Fruit fly (Drosophila melanogaster) whole organism, embryonic: ENCODE measurements around the gene Atg14.

ENCODE experiments used
- Atf6 ChIP-seq: fragments of 200-800 bp; sonication (Bioruptor generic); IDR thresholded peaks from 2 replicates; pipeline ENCODE4 v1.3.6; 2022; ENCODE audit warnings: missing biosample characterization, missing genetic modification characterization
- CG12104 ChIP-seq: fragments of 200-800 bp; sonication (Bioruptor generic); optimal IDR thresholded peaks from 3 replicates; lab custom pipeline; 2016; ENCODE audit warnings: missing biosample characterization, missing genetic modification characterization
- CG12942 ChIP-seq: fragments of 200-800 bp; sonication (Bioruptor generic); optimal IDR thresholded peaks from 3 replicates; lab custom pipeline; 2016; ENCODE audit warnings: missing biosample characterization, missing genetic modification characterization
- CG14441 ChIP-seq: fragments of 200-800 bp; sonication (Bioruptor generic); IDR thresholded peaks from 2 replicates; pipeline ENCODE4 v1.3.6; 2022; ENCODE audit warnings: missing biosample characterization, missing genetic modification characterization
- CG16813 ChIP-seq: fragments of 200-800 bp; sonication (Bioruptor generic); IDR thresholded peaks from 3 replicates; pipeline ENCODE4 v1.3.6; 2022; ENCODE audit warnings: missing biosample characterization, missing genetic modification characterization; ENCODE audit not compliant: partially characterized antibody
- CG1792 ChIP-seq: fragments of 200-800 bp; sonication (Bioruptor generic); optimal IDR thresholded peaks from 2 replicates; lab custom pipeline; 2016; ENCODE audit warnings: missing biosample characterization, missing genetic modification characterization
- CG2120 ChIP-seq: fragments of 200-800 bp; sonication (Bioruptor generic); optimal IDR thresholded peaks from 3 replicates; lab custom pipeline; 2016; ENCODE audit warnings: missing biosample characterization, missing genetic modification characterization
- CG3407 ChIP-seq: fragments of 200-800 bp; sonication (Bioruptor generic); optimal IDR thresholded peaks from 2 replicates; lab custom pipeline; 2018; ENCODE audit warnings: missing biosample characterization, mild to moderate bottlenecking, missing genetic modification characterization
- CG3726 ChIP-seq: fragments of 200-800 bp; sonication (Bioruptor generic); IDR thresholded peaks from 3 replicates; pipeline ENCODE4, ENCODE4 v1.3.6; 2022; ENCODE audit warnings: missing biosample characterization, missing genetic modification characterization
- CG43689 ChIP-seq: fragments of 200-800 bp; sonication (Bioruptor generic); IDR thresholded peaks from 2 replicates; pipeline ENCODE4 v1.3.6; 2022; ENCODE audit warnings: missing biosample characterization, missing genetic modification characterization
- CG4820 ChIP-seq: fragments of 200-800 bp; sonication (Bioruptor generic); optimal IDR thresholded peaks from 3 replicates; lab custom pipeline; 2016; ENCODE audit warnings: missing biosample characterization, missing genetic modification characterization
- CG6175 ChIP-seq: fragments of 200-800 bp; sonication (Bioruptor generic); IDR thresholded peaks from 3 replicates; pipeline ENCODE4 v1.3.6; 2022; ENCODE audit warnings: missing biosample characterization, missing genetic modification characterization
- CG8388 ChIP-seq: fragments of 200-800 bp; sonication (Bioruptor generic); optimal IDR thresholded peaks from 2 replicates; lab custom pipeline; 2019; ENCODE audit warnings: missing biosample characterization, mild to moderate bottlenecking, missing genetic modification characterization, moderate library complexity
- CkIIα-i1 ChIP-seq: fragments of 200-800 bp; sonication (Bioruptor generic); IDR thresholded peaks from 2 replicates; pipeline ENCODE4 v1.3.6; 2022; ENCODE audit warnings: missing biosample characterization, missing genetic modification characterization
- Dad ChIP-seq: fragments of 200-800 bp; sonication (Bioruptor generic); optimal IDR thresholded peaks from 3 replicates; lab custom pipeline; 2016; ENCODE audit warnings: missing biosample characterization, missing genetic modification characterization
- Dbx ChIP-seq: fragments of 200-800 bp; sonication (Bioruptor generic); IDR thresholded peaks from 3 replicates; pipeline ENCODE4 v1.3.6; 2022; ENCODE audit warnings: missing biosample characterization, missing genetic modification characterization
- E2f1 ChIP-seq: fragments of 200-800 bp; sonication (Bioruptor generic); IDR thresholded peaks from 2 replicates; pipeline ENCODE4 v1.3.6; 2022; ENCODE audit warnings: missing biosample characterization, missing genetic modification characterization
- Fer1 ChIP-seq: fragments of 200-800 bp; sonication (Bioruptor generic); optimal IDR thresholded peaks from 2 replicates; lab custom pipeline; 2017; ENCODE audit warnings: missing biosample characterization, mild to moderate bottlenecking, missing genetic modification characterization
- H2.0 ChIP-seq: fragments of 200-800 bp; sonication (Bioruptor generic); IDR thresholded peaks from 2 replicates; pipeline ENCODE4 v1.3.6; 2022; ENCODE audit warnings: missing biosample characterization, missing genetic modification characterization
- HLH3B ChIP-seq: fragments of 200-800 bp; sonication (Bioruptor generic); IDR thresholded peaks from 2 replicates; pipeline ENCODE4 v1.3.6; 2022; ENCODE audit warnings: missing biosample characterization, missing genetic modification characterization
- Hand ChIP-seq: fragments of 200-800 bp; sonication (Bioruptor generic); optimal IDR thresholded peaks from 2 replicates; lab custom pipeline; 2017; ENCODE audit warnings: mild to moderate bottlenecking, missing biosample characterization, missing genetic modification reagents, missing genetic modification characterization
- HmgZ ChIP-seq: fragments of 200-800 bp; sonication (Bioruptor generic); optimal IDR thresholded peaks from 2 replicates; lab custom pipeline; 2018; ENCODE audit warnings: missing biosample characterization, mild to moderate bottlenecking, missing genetic modification characterization
- Hr39 ChIP-seq: fragments of >200 bp; optimal IDR thresholded peaks from 2 replicates; lab custom pipeline; 2017
- NC2β ChIP-seq: fragments of 200-800 bp; sonication (Bioruptor generic); optimal IDR thresholded peaks from 2 replicates; lab custom pipeline; 2016; ENCODE audit warnings: missing biosample characterization, missing genetic modification characterization
- Nf-YC ChIP-seq: fragments of 200-800 bp; optimal IDR thresholded peaks from 3 replicates; lab custom pipeline; 2019; ENCODE audit warnings: missing biosample characterization, mild to moderate bottlenecking, missing genetic modification characterization, moderate library complexity
- Rx ChIP-seq: fragments of 200-800 bp; sonication (Bioruptor generic); IDR thresholded peaks from 2 replicates; pipeline ENCODE4 v1.3.6; 2022; ENCODE audit warnings: missing biosample characterization, missing genetic modification characterization
- ash1 ChIP-seq: fragments of 200-800 bp; sonication (Bioruptor generic); optimal IDR thresholded peaks from 2 replicates; lab custom pipeline; 2018; ENCODE audit warnings: missing biosample characterization, mild to moderate bottlenecking, missing genetic modification characterization
- chinmo ChIP-seq: fragments of 200-800 bp; sonication (Bioruptor generic); IDR thresholded peaks from 4 replicates; pipeline ENCODE4 v1.3.6; 2022; ENCODE audit warnings: missing biosample characterization, missing genetic modification characterization; ENCODE audit not compliant: partially characterized antibody
- chm ChIP-seq: fragments of 200-800 bp; sonication (Bioruptor generic); IDR thresholded peaks from 2 replicates; pipeline ENCODE4 v1.3.6; 2022; ENCODE audit warnings: missing biosample characterization, missing genetic modification characterization
- corto ChIP-seq: fragments of 200-800 bp; sonication (Bioruptor generic); optimal IDR thresholded peaks from 2 replicates; lab custom pipeline; 2016; ENCODE audit warnings: missing biosample characterization, mild to moderate bottlenecking, missing genetic modification characterization, moderate library complexity
- crol ChIP-seq: fragments of 200-800 bp; sonication (Bioruptor generic); IDR thresholded peaks from 2 replicates; pipeline ENCODE4 v1.3.6; 2022; ENCODE audit warnings: missing biosample characterization, missing genetic modification characterization
- da ChIP-seq: fragments of 200-800 bp; sonication (Bioruptor generic); optimal IDR thresholded peaks from 2 replicates; lab custom pipeline; 2016; ENCODE audit warnings: missing biosample characterization, missing genetic modification characterization
- fru ChIP-seq: fragments of >200 bp; optimal IDR thresholded peaks from 2 replicates; lab custom pipeline; 2017
- gro ChIP-seq: fragments of 200-800 bp; sonication (Bioruptor generic); optimal IDR thresholded peaks from 2 replicates; lab custom pipeline; 2016; ENCODE audit warnings: missing biosample characterization, missing genetic modification characterization
- lmd ChIP-seq: fragments of 200-800 bp; sonication (Bioruptor generic); IDR thresholded peaks from 2 replicates; pipeline ENCODE4 v1.3.6; 2022; ENCODE audit warnings: missing biosample characterization, missing genetic modification characterization
- mam ChIP-seq: fragments of 200-800 bp; sonication (Bioruptor generic); optimal IDR thresholded peaks from 3 replicates; lab custom pipeline; 2016; ENCODE audit warnings: missing biosample characterization, missing genetic modification characterization
- nmo ChIP-seq: fragments of 200-800 bp; sonication (Bioruptor generic); optimal IDR thresholded peaks from 2 replicates; lab custom pipeline; 2018; ENCODE audit warnings: missing biosample characterization, mild to moderate bottlenecking, missing genetic modification characterization, moderate library complexity
- nom ChIP-seq: fragments of 200-800 bp; sonication (Bioruptor generic); optimal IDR thresholded peaks from 2 replicates; lab custom pipeline; 2017; ENCODE audit warnings: missing biosample characterization, missing genetic modification characterization, mild to moderate bottlenecking, moderate library complexity, missing genetic modification reagents
- peb ChIP-seq: fragments of 200-800 bp; sonication (Bioruptor generic); IDR thresholded peaks from 2 replicates; pipeline ENCODE4 v1.3.6; 2022; ENCODE audit warnings: missing biosample characterization, missing genetic modification characterization
- ranshi ChIP-seq: fragments of 200-800 bp; sonication (Bioruptor generic); IDR thresholded peaks from 2 replicates; pipeline ENCODE4 v1.3.6; 2022; ENCODE audit warnings: missing biosample characterization, missing genetic modification characterization
- rib ChIP-seq: fragments of 200-800 bp; sonication (Bioruptor generic); IDR thresholded peaks from 2 replicates; pipeline ENCODE4 v1.3.6; 2022; ENCODE audit warnings: missing biosample characterization, missing genetic modification characterization
- ro ChIP-seq: fragments of 200-800 bp; sonication (Bioruptor generic); IDR thresholded peaks from 2 replicates; pipeline ENCODE4 v1.3.6; 2022; ENCODE audit warnings: missing biosample characterization, missing genetic modification characterization
- toy ChIP-seq: fragments of 200-800 bp; sonication (Bioruptor generic); IDR thresholded peaks from 2 replicates; pipeline ENCODE4 v1.3.6; 2022; ENCODE audit warnings: missing biosample characterization, missing genetic modification characterization
- unpg ChIP-seq: fragments of 200-800 bp; sonication (Bioruptor generic); optimal IDR thresholded peaks from 3 replicates; lab custom pipeline; 2018; ENCODE audit warnings: missing biosample characterization, mild to moderate bottlenecking, missing genetic modification characterization, moderate library complexity
- wek ChIP-seq: fragments of 200-800 bp; sonication (Bioruptor generic); optimal IDR thresholded peaks from 3 replicates; lab custom pipeline; 2018; ENCODE audit warnings: missing biosample characterization, mild to moderate bottlenecking, missing genetic modification characterization, moderate library complexity

Atg14 gene

DNA sequence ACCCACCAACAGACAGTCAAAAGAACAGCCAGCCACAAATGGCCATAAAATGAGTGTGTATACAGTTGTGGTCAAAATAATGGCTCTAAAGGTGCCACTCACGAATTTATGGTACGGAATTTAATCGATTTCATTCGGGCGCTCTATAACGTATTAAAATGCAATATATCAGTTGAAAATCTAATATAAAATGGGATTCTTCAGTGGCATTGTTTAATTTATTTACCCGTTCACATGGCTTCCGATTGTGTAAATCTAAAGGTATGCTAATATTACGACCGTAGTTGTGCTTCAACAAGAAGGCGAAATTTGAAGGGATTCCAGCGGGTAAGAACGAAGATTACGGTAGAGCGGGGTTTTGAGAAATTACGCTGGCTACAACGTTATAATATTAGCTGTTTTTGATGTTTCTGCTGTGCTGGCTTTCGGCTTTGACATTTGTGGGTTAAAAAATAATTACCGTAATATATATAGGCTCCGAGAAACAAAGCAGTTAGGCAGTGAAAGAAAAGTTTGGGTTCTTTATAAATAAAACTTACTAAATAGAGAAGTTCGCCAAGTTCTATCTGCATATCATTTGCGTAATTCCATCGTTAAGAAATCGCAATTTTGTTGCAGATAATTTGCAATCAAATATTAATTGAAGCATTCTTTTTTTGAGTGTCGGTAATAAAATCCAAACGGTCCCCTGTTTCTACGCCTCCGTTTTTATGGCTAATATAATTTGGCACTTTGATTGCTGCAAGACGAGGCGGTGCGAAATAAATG is 40.4 kb upstream of the Atg14 start (continued):
- TF ChIP-seq crol (GFP tag; lab: Robert Waterston, UW) (no peak), CG14441 (no peak), Rx (GFP tag; lab: Robert Waterston, UW) (no peak), CG3726 (GFP tag; lab: Robert Waterston, UW) (no peak), peb (GFP tag; lab: Robert Waterston, UW) (no peak), CG16813 (GFP tag; lab: Robert Waterston, UW) (no peak), gro (no peak), lmd (GFP tag; lab: Robert Waterston, UW) (no peak), wek (no peak), HLH3B (no peak), chinmo (GFP tag; lab: Robert Waterston, UW) (no peak), CG2120 (GFP tag; lab: Kevin White, UChicago) (peak; percentile 47), H2.0 (no peak), Fer1 (peak; percentile 46), Dbx (no peak), HmgZ (tag; lab: Kevin White, UChicago) (no peak), da (GFP tag; lab: Kevin White, UChicago) (no peak), CG8388 (GFP tag; lab: Kevin White, UChicago) (no peak), CG4820 (no peak), Nf-YC (peak; percentile 12), Atf6 (GFP tag; lab: Robert Waterston, UW) (no peak), CG3407 (GFP tag; lab: Kevin White, UChicago) (no peak), E2f1 (GFP tag; lab: Robert Waterston, UW) (no peak), nom (no peak), CG12104 (GFP tag; lab: Kevin White, UChicago) (no peak), rib (GFP tag; lab: Robert Waterston, UW) (no peak), ranshi (no peak), CG1792 (GFP tag; lab: Kevin White, UChicago) (no peak), CG43689 (GFP tag; lab: Robert Waterston, UW) (no peak), NC2β (no peak), Hr39 (lab: Kevin White, UChicago) (no peak), ash1 (GFP tag; lab: Kevin White, UChicago) (no peak), CkIIα-i1 (GFP tag; lab: Robert Waterston, UW) (no peak), Hand (no peak), CG6175 (no peak), mam (GFP tag; lab: Kevin White, UChicago) (no peak)

DNA sequence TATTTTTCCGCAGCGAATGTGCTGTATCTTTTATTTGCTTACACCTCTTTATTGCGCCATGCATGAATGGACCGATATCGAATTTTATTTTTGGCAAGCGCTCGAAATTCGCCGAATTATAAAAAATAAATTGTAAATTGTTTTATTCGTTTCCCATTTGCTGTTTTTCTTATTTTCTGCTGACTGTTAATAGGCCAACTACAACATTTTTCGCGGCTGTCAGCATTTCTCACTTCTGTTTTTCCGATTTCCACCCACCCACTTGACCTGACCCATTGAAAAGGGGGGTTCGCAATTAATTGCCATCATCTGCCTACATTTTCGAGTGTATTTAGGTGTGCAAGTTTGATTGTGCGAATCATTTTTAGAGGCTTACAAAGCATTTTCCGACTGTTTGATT is 39.6 kb upstream of the Atg14 start:
- no peak for TF ChIP-seq CG8388 (GFP tag; lab: Kevin White, UChicago)
- no peak for TF ChIP-seq Dad (GFP tag; lab: Kevin White, UChicago)
- TF ChIP-seq corto (GFP tag; lab: Kevin White, UChicago): no peak
- TF ChIP-seq chm (GFP tag; lab: Robert Waterston, UW): no peak
- TF ChIP-seq toy (GFP tag; lab: Robert Waterston, UW): no peak
- TF ChIP-seq nmo (GFP tag; lab: Kevin White, UChicago): no peak
- TF ChIP-seq fru: no peak
- TF ChIP-seq unpg (GFP tag; lab: Kevin White, UChicago): no peak
- TF ChIP-seq CG12942 (GFP tag; lab: Kevin White, UChicago): no peak
- TF ChIP-seq ro (GFP tag; lab: Robert Waterston, UW): no peak
